Worm (Caenorhabditis elegans) whole organism, young adult: ENCODE results near the gene cdh-1.
"Not testable (repeated sequence)": the region's sequence is repeated elsewhere in the genome, so short reads cannot be mapped to it uniquely, and the experiment has no call there.

ENCODE experiments used
- B0336.3 ChIP-seq: fragments of 200-800 bp; sonication (Bioruptor generic); IDR thresholded peaks from 2 replicates; pipeline ENCODE4 v1.3.6; 2022; ENCODE audit warnings: missing genetic modification characterization, missing compliant biosample characterization
- D2030.7 ChIP-seq: fragments of 200-800 bp; sonication (Bioruptor generic); IDR thresholded peaks from 2 replicates; pipeline ENCODE4 v1.3.6; 2022; ENCODE audit warnings: missing genetic modification reagents, missing genetic modification characterization, missing compliant biosample characterization
- F37B4.10 ChIP-seq: fragments of 200-800 bp; sonication (Bioruptor generic); IDR thresholded peaks from 2 replicates; pipeline ENCODE4 v1.3.6; 2022; ENCODE audit warnings: missing genetic modification characterization, missing compliant biosample characterization
- F39B2.1 ChIP-seq: fragments of 200-800 bp; sonication (Bioruptor generic); IDR thresholded peaks from 2 replicates; pipeline ENCODE4 v1.3.6; 2022; ENCODE audit warnings: missing genetic modification reagents, missing genetic modification characterization, missing compliant biosample characterization
- F55B11.4 ChIP-seq: sonication (generic microtip); optimal IDR thresholded peaks from 2 replicates; lab custom pipeline; 2016; ENCODE audit warnings: missing compliant biosample characterization, missing genetic modification characterization, borderline replicate concordance; ENCODE audit not compliant: insufficient read depth
- K11D2.4 ChIP-seq: fragments of 200-800 bp; sonication (Bioruptor generic); IDR thresholded peaks from 2 replicates; pipeline ENCODE4 v1.3.6; 2022; ENCODE audit warnings: missing genetic modification reagents, missing genetic modification characterization, missing compliant biosample characterization
- K12H6.12 ChIP-seq: fragments of 200-800 bp; sonication (Bioruptor generic); optimal IDR thresholded peaks from 2 replicates; lab custom pipeline; 2018; ENCODE audit warnings: mild to moderate bottlenecking, missing genetic modification characterization, missing compliant biosample characterization
- Y95B8A.8 ChIP-seq: fragments of 200-800 bp; sonication (Bioruptor generic); IDR thresholded peaks from 2 replicates; pipeline ENCODE4 v1.3.6; 2022; ENCODE audit warnings: missing genetic modification reagents, missing genetic modification characterization, missing compliant biosample characterization
- aptf-3 ChIP-seq: fragments of 200-800 bp; sonication (Bioruptor generic); IDR thresholded peaks from 2 replicates; pipeline ENCODE4 v1.3.6; 2022; ENCODE audit warnings: missing genetic modification characterization, missing compliant biosample characterization
- athp-1 ChIP-seq: sonication (generic microtip); optimal IDR thresholded peaks from 2 replicates; lab custom pipeline; 2017; ENCODE audit warnings: mild to moderate bottlenecking, missing genetic modification characterization, missing compliant biosample characterization
- attf-5 ChIP-seq: fragments of 200-800 bp; sonication (Bioruptor generic); optimal IDR thresholded peaks from 2 replicates; lab custom pipeline; 2018; ENCODE audit warnings: mild to moderate bottlenecking, missing genetic modification characterization, missing compliant biosample characterization
- bed-2 ChIP-seq: fragments of 200-800 bp; sonication (Bioruptor generic); IDR thresholded peaks from 2 replicates; pipeline ENCODE4 v1.3.6; 2022; ENCODE audit warnings: missing genetic modification reagents, missing genetic modification characterization, missing compliant biosample characterization
- cebp-1 ChIP-seq, 2 experiments: fragments of 200-800 bp in 1 of 2; sonication (Bioruptor generic) in 1 of 2; sonication (generic microtip) in 1 of 2; IDR thresholded peaks in 1 of 2; optimal IDR thresholded peaks in 1 of 2; 2 replicates each; pipeline versions ENCODE4 v1.3.6 to Lab custom; 2017 to 2022; ENCODE audit warnings: missing compliant biosample characterization in 2 of 2, missing genetic modification characterization in 2 of 2, mild to moderate bottlenecking in 1 of 2, missing genetic modification reagents in 1 of 2, moderate library complexity in 1 of 2
- ceh-91 ChIP-seq: fragments of 200-800 bp; sonication (Bioruptor generic); IDR thresholded peaks from 2 replicates; pipeline ENCODE4 v1.3.6; 2022; ENCODE audit warnings: missing genetic modification reagents, missing genetic modification characterization, missing compliant biosample characterization
- dpff-1 ChIP-seq: sonication (generic microtip); optimal IDR thresholded peaks from 2 replicates; lab custom pipeline; 2017; ENCODE audit warnings: mild to moderate bottlenecking, missing genetic modification characterization, missing compliant biosample characterization
- dpl-1 ChIP-seq: fragments of 150-350 bp; optimal IDR thresholded peaks from 2 replicates; lab custom pipeline; 2014; ENCODE audit warnings: missing biosample characterization, missing genetic modification reagents, missing genetic modification characterization
- ets-4 ChIP-seq: fragments of 200-800 bp; sonication (Bioruptor generic); optimal IDR thresholded peaks from 2 replicates; lab custom pipeline; 2018; ENCODE audit warnings: mild to moderate bottlenecking, missing genetic modification characterization, missing compliant biosample characterization
- gei-17 ChIP-seq: fragments of 200-800 bp; sonication (Bioruptor generic); optimal IDR thresholded peaks from 2 replicates; lab custom pipeline; 2018; ENCODE audit warnings: mild to moderate bottlenecking, missing genetic modification characterization, missing compliant biosample characterization
- him-1 ChIP-seq: sonication (generic microtip); optimal IDR thresholded peaks from 2 replicates; lab custom pipeline; 2016; ENCODE audit warnings: missing genotype, missing genetic modification reagents, missing genetic modification characterization, missing compliant biosample characterization
- hmg-1.2 ChIP-seq: fragments of 200-800 bp; sonication (Bioruptor generic); IDR thresholded peaks from 2 replicates; pipeline ENCODE4 v1.3.6; 2022; ENCODE audit warnings: missing genetic modification reagents, missing genetic modification characterization, missing compliant biosample characterization
- hrde-1 ChIP-seq: sonication (generic microtip); optimal IDR thresholded peaks from 2 replicates; lab custom pipeline; 2016; ENCODE audit warnings: missing genetic modification characterization, mild to moderate bottlenecking, missing compliant biosample characterization, moderate library complexity, missing genotype, missing genetic modification reagents, borderline replicate concordance
- lag-1 ChIP-seq: fragments of 200-800 bp; sonication (Bioruptor generic); IDR thresholded peaks from 2 replicates; pipeline ENCODE4 v1.3.6; 2022; ENCODE audit warnings: missing genetic modification reagents, missing genetic modification characterization, missing compliant biosample characterization
- lin-26 ChIP-seq: fragments of 200-800 bp; sonication (Bioruptor generic); IDR thresholded peaks from 2 replicates; pipeline ENCODE4 v1.3.6; 2022; ENCODE audit warnings: missing genetic modification reagents, missing genetic modification characterization, missing compliant biosample characterization
- lin-35 ChIP-seq, 3 experiments: fragments of 150-350 bp in 2 of 3; sonication (generic microtip) in 1 of 3; optimal IDR thresholded peaks; 2 replicates each; lab custom pipeline; 2014 to 2018; ENCODE audit warnings: missing biosample characterization in 3 of 3, missing genetic modification characterization in 3 of 3, missing genetic modification reagents in 3 of 3
- lin-40 ChIP-seq: sonication (generic microtip); optimal IDR thresholded peaks from 2 replicates; lab custom pipeline; 2016; ENCODE audit warnings: missing genetic modification characterization, mild to moderate bottlenecking, missing compliant biosample characterization, missing genotype, missing genetic modification reagents
- lsl-1 ChIP-seq: fragments of 200-800 bp; sonication (Bioruptor generic); optimal IDR thresholded peaks from 2 replicates; lab custom pipeline; 2018; ENCODE audit warnings: mild to moderate bottlenecking, missing genetic modification characterization, moderate library complexity, missing compliant biosample characterization
- mel-28 ChIP-seq: sonication (generic microtip); optimal IDR thresholded peaks from 2 replicates; lab custom pipeline; 2016; ENCODE audit warnings: borderline replicate concordance, mild to moderate bottlenecking, missing genetic modification characterization, missing compliant biosample characterization
- mxl-1 ChIP-seq: sonication (generic microtip); optimal IDR thresholded peaks from 2 replicates; lab custom pipeline; 2016; ENCODE audit warnings: missing genetic modification characterization, missing compliant biosample characterization
- nfya-2 ChIP-seq: fragments of 200-800 bp; sonication (Bioruptor generic); IDR thresholded peaks from 2 replicates; pipeline ENCODE4 v1.3.6; 2022; ENCODE audit warnings: missing genetic modification reagents, missing genetic modification characterization, missing compliant biosample characterization
- nfyb-1 ChIP-seq: fragments of 200-800 bp; sonication (Bioruptor generic); IDR thresholded peaks from 2 replicates; pipeline ENCODE4 v1.3.6; 2022; ENCODE audit warnings: missing genetic modification reagents, missing genetic modification characterization, missing compliant biosample characterization
- rcor-1 ChIP-seq: fragments of 200-800 bp; sonication (Bioruptor generic); IDR thresholded peaks from 2 replicates; pipeline ENCODE4 v1.3.6; 2022; ENCODE audit warnings: missing genetic modification reagents, missing genetic modification characterization, missing compliant biosample characterization
- sea-2 ChIP-seq: fragments of 200-800 bp; sonication (Bioruptor generic); IDR thresholded peaks from 2 replicates; pipeline ENCODE4 v1.3.6; 2022; ENCODE audit warnings: missing genetic modification characterization, missing compliant biosample characterization
- snpc-1.1 ChIP-seq: sonication (generic microtip); optimal IDR thresholded peaks from 2 replicates; lab custom pipeline; 2017; ENCODE audit warnings: missing genetic modification characterization, mild to moderate bottlenecking, missing compliant biosample characterization, antibody characterized with exemption, moderate library complexity, missing genotype, missing genetic modification reagents; ENCODE audit not compliant: insufficient read depth
- snpc-3.4 ChIP-seq: sonication (generic microtip); optimal IDR thresholded peaks from 2 replicates; lab custom pipeline; 2017; ENCODE audit warnings: missing genetic modification characterization, mild to moderate bottlenecking, missing compliant biosample characterization, antibody characterized with exemption, moderate library complexity, missing genotype, missing genetic modification reagents
- snpc-4 ChIP-seq, 5 experiments: fragments of 150-350 bp in 1 of 5; sonication (generic microtip) in 4 of 5; optimal IDR thresholded peaks; 2 replicates each; lab custom pipeline; 2014 to 2018; ENCODE audit warnings: missing genetic modification characterization in 5 of 5, missing biosample characterization in 3 of 5, antibody characterized with exemption in 2 of 5, mild to moderate bottlenecking in 2 of 5, missing compliant biosample characterization in 2 of 5, missing genotype in 2 of 5, moderate library complexity in 2 of 5, missing genetic modification reagents in 1 of 5
- somi-1 ChIP-seq: fragments of 200-800 bp; sonication (Bioruptor generic); optimal IDR thresholded peaks from 2 replicates; lab custom pipeline; 2018; ENCODE audit warnings: mild to moderate bottlenecking, missing genetic modification characterization, missing compliant biosample characterization
- sptf-2 ChIP-seq: fragments of 200-800 bp; sonication (Bioruptor generic); optimal IDR thresholded peaks from 2 replicates; lab custom pipeline; 2018; ENCODE audit warnings: mild to moderate bottlenecking, missing genetic modification characterization, missing compliant biosample characterization
- xnd-1 ChIP-seq: sonication (generic microtip); optimal IDR thresholded peaks from 2 replicates; lab custom pipeline; 2016; ENCODE audit warnings: missing genotype, missing genetic modification reagents, missing genetic modification characterization, missing compliant biosample characterization
- zfh-2 ChIP-seq: fragments of 200-800 bp; sonication (Bioruptor generic); conservative IDR thresholded peaks from 2 replicates; pipeline ENCODE4 v1.3.6; 2022; ENCODE audit warnings: missing genetic modification reagents, missing genetic modification characterization, missing compliant biosample characterization

cdh-1 gene

ce11 chrIII:2952437-2952836 is 41.7 kb downstream of the cdh-1 start:
- TF ChIP-seq zfh-2 (GFP tag; lab: Robert Waterston, UW) (no peak), nfyb-1 (no peak), attf-5 (no peak), hmg-1.2 (GFP tag; lab: Robert Waterston, UW) (no peak), rcor-1 (GFP tag; lab: Robert Waterston, UW) (no peak), K11D2.4 (GFP tag; lab: Robert Waterston, UW) (no peak), F39B2.1 (GFP tag; lab: Robert Waterston, UW) (no peak), dpl-1 (GFP tag; lab: Kevin White, UChicago) (no peak), D2030.7 (GFP tag; lab: Robert Waterston, UW) (no peak), bed-2 (GFP tag; lab: Robert Waterston, UW) (no peak), Y95B8A.8 (GFP tag; lab: Robert Waterston, UW) (no peak), ets-4 (GFP tag; lab: Kevin White, UChicago) (no peak)

DNA sequence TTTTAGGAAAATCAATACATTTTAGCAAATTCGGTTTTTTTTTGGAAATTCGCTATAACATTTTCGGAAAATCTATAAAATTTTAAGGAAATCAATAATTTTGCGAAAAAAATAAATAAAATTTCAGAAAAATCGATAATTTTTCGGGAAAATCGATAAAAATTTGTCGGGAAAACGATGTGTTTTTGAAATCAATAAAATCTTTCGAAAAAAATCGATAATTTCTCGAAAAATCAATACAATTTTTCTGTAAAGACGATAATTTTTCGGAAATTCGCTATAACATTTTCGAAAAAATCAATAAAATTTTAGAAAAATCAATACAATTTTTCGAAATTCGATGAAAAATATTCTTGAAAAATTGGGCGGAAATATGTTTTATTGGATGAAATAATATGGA is 51.1 kb downstream of the cdh-1 start:
- TF ChIP-seq gei-17 (no peak), him-1 (tag; lab: Kevin White, UChicago) (peak; percentile 83)

- TF ChIP-seq snpc-1.1 (tag; lab: Kevin White, UChicago) (peak; percentile 64), snpc-4 (tag; optimal IDR thresholded peaks at IDR 0.05; lab: Kevin White, UChicago) (peak in 3 of 4 experiments; percentile 15 to 83 (median 58))
- TF ChIP-seq snpc-4 (GFP tag; optimal IDR thresholded peaks at IDR 0.05; lab: Kevin White, UChicago): not testable (repeated sequence)
- TF ChIP-seq, all 124 proteins: peak for 2; not testable (repeated sequence) for 122
Observed at ce11 chrIII:2962878-2963540, 52.3 kb downstream of the cdh-1 start.

DNA sequence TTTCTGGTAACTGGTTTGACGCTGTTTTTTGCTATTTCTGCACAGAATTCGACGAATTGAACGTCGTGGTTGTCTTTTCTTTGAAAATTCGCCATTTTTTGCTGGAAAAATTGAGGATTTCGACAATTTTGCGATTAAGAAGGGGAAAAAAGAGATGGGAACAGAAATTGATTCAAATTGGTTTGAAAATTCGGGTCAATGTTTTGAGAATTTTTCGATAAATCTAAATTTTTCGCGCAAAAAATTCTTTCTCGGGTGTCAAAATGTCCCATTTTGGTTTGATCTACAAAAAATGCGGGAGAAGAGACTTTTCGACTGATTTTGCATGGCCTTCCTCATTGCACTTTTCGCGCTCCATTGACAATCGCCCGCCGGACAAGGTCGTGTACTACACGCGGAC is 54.8 kb downstream of the cdh-1 start, which contains the start of gene H05C05.2:
Gene H05C05.2, minus strand, starts transcription at position 101 of the 400 bp plus-strand sequence.
- no peak for TF ChIP-seq lin-35 (GFP tag; optimal IDR thresholded peaks at IDR 0.05; lab: Kevin White, UChicago)
- no peak for TF ChIP-seq nfya-2
- TF ChIP-seq snpc-4 (GFP tag; optimal IDR thresholded peaks at IDR 0.05; lab: Kevin White, UChicago): no peak
- TF ChIP-seq snpc-4 (tag; optimal IDR thresholded peaks at IDR 0.05; lab: Kevin White, UChicago): no peak
- TF ChIP-seq F37B4.10 (GFP tag; lab: Robert Waterston, UW): no peak
- no peak for TF ChIP-seq K12H6.12 (tag; lab: Kevin White, UChicago)
- no peak for TF ChIP-seq lin-40 (tag; lab: Kevin White, UChicago)
- no peak for TF ChIP-seq mxl-1
- TF ChIP-seq dpff-1: no peak
- TF ChIP-seq B0336.3 (GFP tag; lab: Robert Waterston, UW): no peak

DNA sequence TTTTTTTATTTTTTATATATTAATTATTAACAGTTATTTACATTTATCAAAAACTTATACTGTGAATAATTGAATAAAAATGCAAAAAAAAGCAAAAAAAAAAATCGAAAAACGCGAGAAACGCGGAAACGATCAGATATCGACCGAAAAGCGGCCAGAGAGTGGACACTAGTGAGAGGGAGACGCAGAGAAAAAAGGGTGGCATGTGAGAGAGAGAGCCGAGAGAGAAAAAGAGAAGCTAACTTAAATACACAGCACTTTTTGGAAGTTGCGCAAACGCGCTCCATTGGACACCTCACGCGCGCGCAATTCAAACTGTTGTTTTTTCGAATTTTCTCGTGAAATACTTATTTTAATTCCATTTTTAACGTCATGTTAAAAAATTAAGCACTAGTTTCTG is 55.8 kb downstream of the cdh-1 start:
- TF ChIP-seq K12H6.12 (tag; lab: Kevin White, UChicago) (peak; percentile 10), aptf-3 (GFP tag; lab: Robert Waterston, UW) (no peak), xnd-1 (tag; lab: Kevin White, UChicago) (no peak), lin-26 (GFP tag; lab: Robert Waterston, UW) (no peak), sea-2 (GFP tag; lab: Robert Waterston, UW) (no peak), lag-1 (GFP tag; lab: Robert Waterston, UW) (no peak), somi-1 (GFP tag; lab: Kevin White, UChicago) (no peak), Y95B8A.8 (GFP tag; lab: Robert Waterston, UW) (no peak), nfya-2 (no peak), F55B11.4 (tag; lab: Kevin White, UChicago) (no peak), lsl-1 (peak; percentile 19), ceh-91 (GFP tag; lab: Robert Waterston, UW) (0 out of 2 replicates have a peak, but pooled peaks have one; percentile 24), sptf-2 (GFP tag; lab: Kevin White, UChicago) (no peak), hrde-1 (tag; lab: Kevin White, UChicago) (no peak), snpc-3.4 (peak; percentile 11), mel-28 (no peak), attf-5 (peak; percentile 98), cebp-1 (GFP tag; IDR thresholded peaks at IDR 0.05; lab: Robert Waterston, UW) (no peak), cebp-1 (tag; optimal IDR thresholded peaks at IDR 0.05; lab: Kevin White, UChicago) (peak; percentile 77), athp-1 (tag; lab: Kevin White, UChicago) (peak; percentile 51)
